Fruit fly (Drosophila melanogaster) whole organism, wandering third instar larva: Measurements from ENCODE around the gene Tnpo-SR.

Experiments
- Abd-B ChIP-seq: fragments of >200 bp; optimal IDR thresholded peaks from 2 replicates; lab custom pipeline; 2017; ENCODE audit warnings: missing biosample characterization, missing genetic modification characterization
- CG32264 ChIP-seq: fragments of 200-800 bp; sonication (Bioruptor generic); optimal IDR thresholded peaks from 2 replicates; lab custom pipeline; 2016; ENCODE audit warnings: missing biosample characterization, missing genetic modification characterization
- CG9705 ChIP-seq: fragments of 200-800 bp; sonication (Bioruptor generic); optimal IDR thresholded peaks from 2 replicates; lab custom pipeline; 2018; ENCODE audit warnings: missing biosample characterization, mild to moderate bottlenecking, missing genetic modification characterization
- CrebA ChIP-seq: fragments of 200-800 bp; sonication (Bioruptor generic); optimal IDR thresholded peaks from 2 replicates; lab custom pipeline; 2016; ENCODE audit warnings: missing biosample characterization, mild to moderate bottlenecking, missing genetic modification characterization, borderline replicate concordance
- Dfd ChIP-seq: fragments of >200 bp; optimal IDR thresholded peaks from 2 replicates; lab custom pipeline; 2017; ENCODE audit warnings: missing biosample characterization, missing genetic modification characterization
- GATAd ChIP-seq: sonication (Bioruptor generic); optimal IDR thresholded peaks from 2 replicates; lab custom pipeline; 2016; ENCODE audit warnings: missing biosample characterization, missing genetic modification characterization
- HLH106 ChIP-seq: fragments of 200-800 bp; optimal IDR thresholded peaks from 3 replicates; lab custom pipeline; 2019; ENCODE audit warnings: missing biosample characterization, mild to moderate bottlenecking, missing genetic modification characterization, moderate library complexity
- Hnf4 ChIP-seq: fragments of 200-800 bp; sonication (Bioruptor generic); optimal IDR thresholded peaks from 2 replicates; lab custom pipeline; 2016; ENCODE audit warnings: missing biosample characterization, mild to moderate bottlenecking, missing genetic modification characterization
- Hr83 ChIP-seq: fragments of 200-300 bp; sonication (Bioruptor generic); optimal IDR thresholded peaks from 2 replicates; lab custom pipeline; 2016; ENCODE audit warnings: missing biosample characterization, mild to moderate bottlenecking, missing genetic modification characterization, moderate library complexity; ENCODE audit not compliant: poor library complexity, severe bottlenecking
- Mio ChIP-seq: sonication (Bioruptor generic); optimal IDR thresholded peaks from 2 replicates; lab custom pipeline; 2016; ENCODE audit warnings: missing biosample characterization, missing genetic modification characterization
- Myc ChIP-seq: fragments of >200 bp; optimal IDR thresholded peaks from 2 replicates; lab custom pipeline; 2017
- OdsH ChIP-seq: fragments of 200-800 bp; sonication (Bioruptor generic); optimal IDR thresholded peaks from 2 replicates; lab custom pipeline; 2016; ENCODE audit warnings: missing biosample characterization, mild to moderate bottlenecking, missing genetic modification characterization
- Rel ChIP-seq, 2 experiments: fragments of 200-800 bp; sonication (Bioruptor generic) in 1 of 2; optimal IDR thresholded peaks; 2 replicates in 1 of 2; 3 replicates in 1 of 2; lab custom pipeline; 2016 to 2019; ENCODE audit warnings: mild to moderate bottlenecking in 2 of 2, missing biosample characterization in 2 of 2, missing genetic modification characterization in 2 of 2, moderate library complexity in 1 of 2
- Vsx2 ChIP-seq: fragments of 200-300, 225-300 bp; sonication (Bioruptor generic); optimal IDR thresholded peaks from 2 replicates; lab custom pipeline; 2018; ENCODE audit warnings: missing biosample characterization, missing genetic modification characterization; ENCODE audit not compliant: partially characterized antibody
- br ChIP-seq: fragments of 200-800 bp; sonication (Bioruptor generic); optimal IDR thresholded peaks from 2 replicates; lab custom pipeline; 2016; ENCODE audit warnings: missing biosample characterization, missing genetic modification characterization
- brk ChIP-seq: fragments of 200-800 bp; sonication (Bioruptor generic); optimal IDR thresholded peaks from 2 replicates; lab custom pipeline; 2016; ENCODE audit warnings: missing biosample characterization, mild to moderate bottlenecking, missing genetic modification characterization
- dl ChIP-seq, 2 experiments: fragments of 175-275, 200-275 bp in 1 of 2; fragments of 200-275 bp in 1 of 2; sonication (Bioruptor generic); optimal IDR thresholded peaks; lab custom pipeline; 2018; ENCODE audit warnings: mild to moderate bottlenecking in 2 of 2, missing biosample characterization in 2 of 2, missing genetic modification characterization in 2 of 2, moderate library complexity in 2 of 2; ENCODE audit not compliant: partially characterized antibody in 2 of 2, insufficient read depth in 1 of 2
- dmrt93B ChIP-seq: fragments of 200-800 bp; sonication (Bioruptor generic); optimal IDR thresholded peaks from 2 replicates; lab custom pipeline; 2018; ENCODE audit warnings: missing biosample characterization, mild to moderate bottlenecking, missing genetic modification characterization
- dsf ChIP-seq: sonication (Bioruptor generic); optimal IDR thresholded peaks from 2 replicates; lab custom pipeline; 2016; ENCODE audit warnings: missing biosample characterization, missing genetic modification characterization, borderline replicate concordance
- ey ChIP-seq: fragments of 200-800 bp; sonication (Bioruptor generic); optimal IDR thresholded peaks from 2 replicates; lab custom pipeline; 2016; ENCODE audit warnings: missing biosample characterization, missing genetic modification characterization
- h ChIP-seq: fragments of 200-800 bp; sonication (Bioruptor generic); optimal IDR thresholded peaks from 3 replicates; lab custom pipeline; 2016; ENCODE audit warnings: missing biosample characterization, mild to moderate bottlenecking, missing genetic modification characterization
- jim ChIP-seq: fragments of 175-275, 200-325 bp; sonication (Bioruptor generic); optimal IDR thresholded peaks from 2 replicates; lab custom pipeline; 2016; ENCODE audit warnings: missing biosample characterization, mild to moderate bottlenecking, missing genetic modification characterization
- pan ChIP-seq: fragments of >200 bp; optimal IDR thresholded peaks from 2 replicates; lab custom pipeline; 2017
- rgr ChIP-seq: fragments of 200-800 bp; sonication (Bioruptor generic); optimal IDR thresholded peaks from 3 replicates; lab custom pipeline; 2016; ENCODE audit warnings: missing biosample characterization, mild to moderate bottlenecking, missing genetic modification characterization
- sage ChIP-seq: fragments of 200-800 bp; sonication (Bioruptor generic); optimal IDR thresholded peaks from 2 replicates; lab custom pipeline; 2016; ENCODE audit warnings: missing biosample characterization, mild to moderate bottlenecking, missing genetic modification characterization
- sv ChIP-seq: fragments of 200-800 bp; sonication (Bioruptor generic); optimal IDR thresholded peaks from 3 replicates; lab custom pipeline; 2016; ENCODE audit warnings: missing biosample characterization, missing genetic modification characterization
- tai ChIP-seq: sonication (Bioruptor generic); optimal IDR thresholded peaks from 2 replicates; lab custom pipeline; 2016; ENCODE audit warnings: missing biosample characterization, missing genetic modification characterization
- woc ChIP-seq: sonication (Bioruptor generic); optimal IDR thresholded peaks from 2 replicates; lab custom pipeline; 2016; ENCODE audit warnings: missing biosample characterization, mild to moderate bottlenecking, missing genetic modification characterization

Tnpo-SR gene

dm6 chr2L:2723100-2723499 is 36.6 kb upstream of the Tnpo-SR start:
- TF ChIP-seq dmrt93B, result no peak
- TF ChIP-seq ey (GFP tag; lab: Kevin White, UChicago), result no peak
- TF ChIP-seq Hr83 (GFP tag; lab: Kevin White, UChicago), result no peak
- no peak for TF ChIP-seq Mio
- no peak for TF ChIP-seq dsf (GFP tag; lab: Kevin White, UChicago)
- no peak for TF ChIP-seq Hnf4 (GFP tag; lab: Kevin White, UChicago)
- no peak for TF ChIP-seq h (GFP tag; lab: Kevin White, UChicago)
- TF ChIP-seq rgr (GFP tag; lab: Kevin White, UChicago), result no peak
- TF ChIP-seq CrebA (GFP tag; lab: Kevin White, UChicago), result no peak
- no peak for TF ChIP-seq GATAd (GFP tag; lab: Kevin White, UChicago)
- TF ChIP-seq CG32264, result no peak
- no peak for TF ChIP-seq Vsx2 (GFP tag; lab: Kevin White, UChicago)
- TF ChIP-seq dl (GFP tag; optimal IDR thresholded peaks at IDR 0.05; lab: Kevin White, UChicago; ENCODE audit: insufficient read depth in 1 of 2, partially characterized antibody in 2 of 2), result no peak
- no peak for TF ChIP-seq sv (GFP tag; lab: Kevin White, UChicago)
- TF ChIP-seq Rel (GFP tag; optimal IDR thresholded peaks at IDR 0.05; lab: Kevin White, UChicago), result no peak
- TF ChIP-seq Rel (tag; optimal IDR thresholded peaks at IDR 0.05; lab: Kevin White, UChicago), result no peak
- TF ChIP-seq woc (GFP tag; lab: Kevin White, UChicago), result no peak

dm6 chr2L:2724459-2724858 is 35.3 kb upstream of the Tnpo-SR start:
- TF ChIP-seq Myc (peak; percentile 54), GATAd (GFP tag; lab: Kevin White, UChicago) (no peak)

DNA sequence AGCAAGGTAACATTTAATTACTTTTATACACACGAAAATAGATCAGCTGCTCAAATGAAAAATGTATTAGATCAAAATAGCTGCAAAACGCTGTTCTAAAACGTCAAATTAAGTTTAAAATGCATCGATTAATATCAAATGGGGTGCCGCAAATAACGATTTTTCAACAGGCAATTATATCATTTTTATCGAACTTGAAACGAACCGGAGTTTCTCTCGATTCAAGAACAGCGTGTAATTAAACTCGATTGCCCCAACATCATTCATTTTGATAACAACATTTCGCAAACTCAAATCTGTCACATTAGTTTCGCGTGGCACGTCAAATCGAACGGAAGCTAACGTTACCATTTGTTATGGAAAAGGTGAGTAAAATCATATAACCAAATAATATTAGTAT is 34.4 kb upstream of the Tnpo-SR start, which contains the start of gene CG31689:
TSS of gene CG31689 (plus strand) at position 301 of the 400 bp plus-strand sequence.
- no peak for TF ChIP-seq dmrt93B

DNA sequence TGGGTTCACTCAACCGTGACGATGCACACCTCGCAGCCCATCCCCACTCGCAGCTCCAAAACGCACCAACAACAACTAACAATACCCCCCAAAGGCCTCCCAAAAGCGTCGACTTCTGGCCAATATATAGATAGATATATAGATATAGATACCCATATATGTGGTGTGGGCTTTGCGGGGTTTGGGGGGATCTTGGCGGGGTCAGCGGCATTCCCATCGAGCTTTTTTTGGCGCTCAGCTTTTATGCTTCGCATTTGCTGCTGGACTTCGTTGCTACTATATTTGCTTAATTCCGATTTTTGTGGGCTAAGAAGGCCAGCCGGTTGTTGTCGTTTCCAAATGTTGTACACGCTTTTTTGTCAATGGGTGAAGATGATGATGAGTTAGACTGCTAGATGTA is 32.4 kb upstream of the Tnpo-SR start:
- TF ChIP-seq CrebA (GFP tag; lab: Kevin White, UChicago) (no peak), GATAd (GFP tag; lab: Kevin White, UChicago) (no peak), tai (GFP tag; lab: Kevin White, UChicago) (no peak)

dm6 chr2L:2727812-2728211 is 31.9 kb upstream of the Tnpo-SR start:
- TF ChIP-seq Myc (no peak), pan (lab: Kevin White, UChicago) (no peak), Hnf4 (GFP tag; lab: Kevin White, UChicago) (no peak), jim (GFP tag; lab: Kevin White, UChicago) (no peak), CG32264 (no peak), Dfd (GFP tag; lab: Kevin White, UChicago) (no peak), sage (no peak), ey (GFP tag; lab: Kevin White, UChicago) (no peak), woc (GFP tag; lab: Kevin White, UChicago) (no peak), OdsH (GFP tag; lab: Kevin White, UChicago) (no peak), br (GFP tag; lab: Kevin White, UChicago) (no peak), tai (GFP tag; lab: Kevin White, UChicago) (no peak)

- TF ChIP-seq pan (lab: Kevin White, UChicago) (no peak), sage (no peak), brk (GFP tag; lab: Kevin White, UChicago) (no peak), HLH106 (no peak), Hnf4 (GFP tag; lab: Kevin White, UChicago) (no peak), CG9705 (no peak), br (GFP tag; lab: Kevin White, UChicago) (no peak), Vsx2 (GFP tag; lab: Kevin White, UChicago) (no peak), Abd-B (GFP tag; lab: Kevin White, UChicago) (no peak), CG32264 (no peak)
These were observed 31.1 kb upstream of the Tnpo-SR start for dm6 chr2L:2728577-2728976.
